Worm (Caenorhabditis elegans) whole organism, L1 larva: Measurements from ENCODE around the gene Y57G11C.499.

ENCODE experiments used
- C16A3.4 ChIP-seq: fragments of 150-350 bp; optimal IDR thresholded peaks from 2 replicates; lab custom pipeline; 2014; ENCODE audit warnings: missing biosample characterization, missing genetic modification characterization
- ama-1 ChIP-seq: fragments of 150-350 bp; optimal IDR thresholded peaks from 2 replicates; lab custom pipeline; 2014
- blmp-1 ChIP-seq: fragments of 150-350 bp; optimal IDR thresholded peaks from 2 replicates; lab custom pipeline; 2014; ENCODE audit warnings: missing biosample characterization, missing genetic modification characterization
- ceh-82 ChIP-seq, 3 experiments: fragments of 150-350 bp in 1 of 3; sonication (generic microtip) in 2 of 3; optimal IDR thresholded peaks; 2 replicates each; lab custom pipeline; 2014 to 2017; ENCODE audit warnings: missing biosample characterization in 3 of 3, missing genetic modification characterization in 3 of 3
- ceh-88 ChIP-seq: fragments of 200-800 bp; sonication (Bioruptor generic); IDR thresholded peaks from 2 replicates; pipeline ENCODE4 v1.3.6; 2022; ENCODE audit warnings: missing genetic modification characterization, missing compliant biosample characterization
- dpl-1 ChIP-seq, 3 experiments: fragments of 150-350 bp in 2 of 3; sonication (generic microtip) in 1 of 3; optimal IDR thresholded peaks; 2 replicates each; lab custom pipeline; 2014 to 2017; ENCODE audit warnings: missing biosample characterization in 3 of 3, missing genetic modification characterization in 3 of 3, missing genetic modification reagents in 3 of 3
- dsc-1 ChIP-seq: sonication (generic microtip); optimal IDR thresholded peaks from 2 replicates; lab custom pipeline; 2016; ENCODE audit warnings: mild to moderate bottlenecking, missing genetic modification characterization, missing compliant biosample characterization
- efl-1 ChIP-seq, 4 experiments: fragments of 150-350 bp; optimal IDR thresholded peaks in 3 of 4; peaks in 1 of 4; 1 replicate in 1 of 4; 2 replicates in 3 of 4; lab custom pipeline; 2014; ENCODE audit warnings: missing biosample characterization in 2 of 4, missing genetic modification characterization in 2 of 4, missing genetic modification reagents in 2 of 4
- egl-13 ChIP-seq: sonication (generic microtip); optimal IDR thresholded peaks from 2 replicates; lab custom pipeline; 2016; ENCODE audit warnings: missing genotype, missing genetic modification reagents, missing genetic modification characterization, missing compliant biosample characterization
- elt-2 ChIP-seq: sonication (generic microtip); optimal IDR thresholded peaks from 2 replicates; lab custom pipeline; 2016; ENCODE audit warnings: missing genetic modification characterization, mild to moderate bottlenecking, inconsistent platforms, missing compliant biosample characterization, missing genetic modification reagents
- elt-3 ChIP-seq, 6 experiments: fragments of 150-350 bp in 1 of 6; sonication (generic microtip); optimal IDR thresholded peaks; 2 replicates each; lab custom pipeline; 2017 to 2018; ENCODE audit warnings: missing biosample characterization in 6 of 6, missing genetic modification characterization in 6 of 6, inconsistent platforms in 1 of 6
- ets-5 ChIP-seq: fragments of 200-800 bp; sonication (Bioruptor generic); IDR thresholded peaks from 2 replicates; pipeline ENCODE4 v1.3.6; 2022; ENCODE audit warnings: missing genetic modification characterization, missing compliant biosample characterization
- fkh-8 ChIP-seq: sonication (generic microtip); optimal IDR thresholded peaks from 2 replicates; lab custom pipeline; 2016; ENCODE audit warnings: mild to moderate bottlenecking, missing genetic modification characterization, missing compliant biosample characterization
- hpl-2 ChIP-seq: fragments of 150-350 bp; optimal IDR thresholded peaks from 2 replicates; lab custom pipeline; 2014; ENCODE audit warnings: missing biosample characterization, missing genetic modification reagents, missing genetic modification characterization
- isw-1 ChIP-seq: fragments of 200-800 bp; sonication (Bioruptor generic); IDR thresholded peaks from 2 replicates; pipeline ENCODE4 v1.3.6; 2022; ENCODE audit warnings: missing genetic modification characterization, missing compliant biosample characterization
- jun-1 ChIP-seq: fragments of 150-350 bp; optimal IDR thresholded peaks from 2 replicates; lab custom pipeline; 2014; ENCODE audit warnings: missing biosample characterization, missing genetic modification reagents, missing genetic modification characterization
- lin-13 ChIP-seq: fragments of 150-350 bp; optimal IDR thresholded peaks from 2 replicates; lab custom pipeline; 2014; ENCODE audit warnings: missing biosample characterization, missing genetic modification reagents, missing genetic modification characterization
- lin-14 ChIP-seq: fragments of 200-800 bp; sonication (Bioruptor generic); optimal IDR thresholded peaks from 2 replicates; lab custom pipeline; 2018; ENCODE audit warnings: mild to moderate bottlenecking, missing genetic modification characterization, moderate library complexity, missing compliant biosample characterization
- lin-35 ChIP-seq, 2 experiments: fragments of 150-350 bp; optimal IDR thresholded peaks; 2 replicates each; lab custom pipeline; 2014; ENCODE audit warnings: missing biosample characterization in 2 of 2, missing genetic modification characterization in 2 of 2, missing genetic modification reagents in 2 of 2
- lir-3 ChIP-seq: sonication (generic microtip); optimal IDR thresholded peaks from 2 replicates; lab custom pipeline; 2016; ENCODE audit warnings: mild to moderate bottlenecking, missing genetic modification characterization, moderate library complexity, missing compliant biosample characterization; ENCODE audit not compliant: poor library complexity
- lsy-2 ChIP-seq, 2 experiments: fragments of 150-350 bp; optimal IDR thresholded peaks; 2 replicates each; lab custom pipeline; 2014; ENCODE audit warnings: missing biosample characterization in 2 of 2, missing genetic modification characterization in 2 of 2
- mab-9 ChIP-seq: fragments of 200-800 bp; sonication (Bioruptor generic); IDR thresholded peaks from 2 replicates; pipeline ENCODE4 v1.3.6; 2022; ENCODE audit warnings: missing genetic modification reagents, missing genetic modification characterization, missing compliant biosample characterization
- mdl-1 ChIP-seq, 2 experiments: fragments of 150-350 bp; optimal IDR thresholded peaks; 2 replicates each; lab custom pipeline; 2014 to 2017; ENCODE audit warnings: missing biosample characterization in 2 of 2, missing genetic modification characterization in 2 of 2, inconsistent platforms in 1 of 2
- mep-1 ChIP-seq: fragments of 150-350 bp; optimal IDR thresholded peaks from 2 replicates; lab custom pipeline; 2014; ENCODE audit warnings: missing biosample characterization, missing genetic modification characterization
- nhr-11 ChIP-seq: fragments of 150-350 bp; optimal IDR thresholded peaks from 2 replicates; lab custom pipeline; 2014; ENCODE audit warnings: missing biosample characterization, missing genetic modification characterization
- nhr-19 ChIP-seq: fragments of 200-800 bp; sonication (Bioruptor generic); conservative IDR thresholded peaks from 2 replicates; pipeline ENCODE4 v1.3.6; 2022; ENCODE audit warnings: missing genetic modification characterization, missing compliant biosample characterization
- nhr-20 ChIP-seq: sonication (generic microtip); optimal IDR thresholded peaks from 2 replicates; lab custom pipeline; 2016; ENCODE audit warnings: mild to moderate bottlenecking, missing genetic modification characterization, missing compliant biosample characterization
- nhr-28 ChIP-seq: fragments of 150-350 bp; optimal IDR thresholded peaks from 2 replicates; lab custom pipeline; 2014; ENCODE audit warnings: missing biosample characterization, missing genetic modification characterization
- nhr-47 ChIP-seq: sonication (generic microtip); optimal IDR thresholded peaks from 2 replicates; lab custom pipeline; 2016; ENCODE audit warnings: mild to moderate bottlenecking, missing genetic modification characterization, moderate library complexity, missing compliant biosample characterization
- nhr-71 ChIP-seq: sonication (generic microtip); optimal IDR thresholded peaks from 2 replicates; lab custom pipeline; 2016; ENCODE audit warnings: mild to moderate bottlenecking, missing genetic modification characterization, moderate library complexity, missing compliant biosample characterization
- nhr-85 ChIP-seq: sonication (generic microtip); peaks from one replicate; lab custom pipeline; 2016; ENCODE audit warnings: missing genetic modification characterization, inconsistent platforms, missing compliant biosample characterization
- nhr-90 ChIP-seq: sonication (generic microtip); optimal IDR thresholded peaks from 2 replicates; lab custom pipeline; 2016; ENCODE audit warnings: mild to moderate bottlenecking, missing genetic modification characterization, missing compliant biosample characterization; ENCODE audit not compliant: poor library complexity
- rnt-1 ChIP-seq: sonication (generic microtip); optimal IDR thresholded peaks from 2 replicates; lab custom pipeline; 2016; ENCODE audit warnings: mild to moderate bottlenecking, missing genetic modification characterization, moderate library complexity, missing compliant biosample characterization
- skn-1 ChIP-seq: fragments of 150-350 bp; optimal IDR thresholded peaks from 2 replicates; lab custom pipeline; 2014; ENCODE audit warnings: missing biosample characterization, missing genetic modification characterization
- snpc-4 ChIP-seq: fragments of 150-350 bp; optimal IDR thresholded peaks from 2 replicates; lab custom pipeline; 2014; ENCODE audit warnings: missing biosample characterization, missing genetic modification characterization
- snu-23 ChIP-seq: sonication (generic microtip); optimal IDR thresholded peaks from 2 replicates; lab custom pipeline; 2016; ENCODE audit warnings: missing genetic modification characterization, missing compliant biosample characterization
- swsn-7 ChIP-seq: sonication (generic microtip); optimal IDR thresholded peaks from 2 replicates; lab custom pipeline; 2016; ENCODE audit warnings: missing genetic modification characterization, missing compliant biosample characterization
- tbx-2 ChIP-seq: sonication (generic microtip); optimal IDR thresholded peaks from 2 replicates; lab custom pipeline; 2016; ENCODE audit warnings: missing genetic modification characterization, missing compliant biosample characterization
- unc-62 ChIP-seq: fragments of 150-350 bp; optimal IDR thresholded peaks from 2 replicates; lab custom pipeline; 2014; ENCODE audit warnings: missing biosample characterization, missing genetic modification reagents, missing genetic modification characterization
- unc-86 ChIP-seq: sonication (generic microtip); optimal IDR thresholded peaks from 2 replicates; lab custom pipeline; 2016; ENCODE audit warnings: missing genetic modification characterization, missing compliant biosample characterization
- xbp-1 ChIP-seq: sonication (generic microtip); optimal IDR thresholded peaks from 2 replicates; lab custom pipeline; 2016; ENCODE audit warnings: missing genetic modification characterization, missing compliant biosample characterization
- zip-4 ChIP-seq: fragments of 200-800 bp; sonication (Bioruptor generic); optimal IDR thresholded peaks from 2 replicates; lab custom pipeline; 2018; ENCODE audit warnings: mild to moderate bottlenecking, missing genetic modification characterization, moderate library complexity, missing compliant biosample characterization
- ztf-11 ChIP-seq, 2 experiments: sonication (generic microtip); optimal IDR thresholded peaks; 2 replicates each; lab custom pipeline; 2016 to 2017; ENCODE audit warnings: missing genetic modification characterization in 2 of 2, missing biosample characterization in 1 of 2, missing compliant biosample characterization in 1 of 2

Y57G11C.499 gene

ce11 chrIV:14763348-14763747, 8.6 kb upstream of the Y57G11C.499 start:
- TF ChIP-seq unc-86 (tag; lab: Kevin White, UChicago) (peak; percentile 50), nhr-85 (tag; lab: Kevin White, UChicago) (peak; percentile 77), dpl-1 (GFP tag; optimal IDR thresholded peaks at IDR 0.05; lab: Kevin White, UChicago) (peak; percentile 19 to 35 (median 32)), C16A3.4 (tag; lab: Kevin White, UChicago) (peak; percentile 51), skn-1 (tag; lab: Kevin White, UChicago) (peak; percentile 24), snu-23 (peak; percentile 77), lin-14 (peak; percentile 89), nhr-71 (tag; lab: Kevin White, UChicago) (peak; percentile 89), mdl-1 (tag; optimal IDR thresholded peaks at IDR 0.05; lab: Kevin White, UChicago) (peak in 1 of 2 experiments; percentile 80), isw-1 (GFP tag; lab: Robert Waterston, UW) (peak; percentile 60), snpc-4 (peak; percentile 13), nhr-47 (tag; lab: Kevin White, UChicago) (peak; percentile 71), nhr-90 (peak; percentile 28), jun-1 (tag; lab: Kevin White, UChicago) (peak; percentile 2), lsy-2 (tag; optimal IDR thresholded peaks at IDR 0.05; lab: Kevin White, UChicago) (peak; percentile 61 to 77), blmp-1 (tag; lab: Kevin White, UChicago) (peak; percentile 72), nhr-19 (GFP tag; lab: Robert Waterston, UW) (peak; percentile 69), ceh-82 (tag; optimal IDR thresholded peaks at IDR 0.05; lab: Kevin White, UChicago) (peak in 1 of 3 experiments; percentile 34), lin-13 (GFP tag; lab: Kevin White, UChicago) (peak; percentile 48), dsc-1 (tag; lab: Kevin White, UChicago) (peak; percentile 39), elt-3 (tag; optimal IDR thresholded peaks at IDR 0.05; lab: Kevin White, UChicago) (peak in 1 of 6 experiments; percentile 28), egl-13 (tag; lab: Kevin White, UChicago) (peak; percentile 22), nhr-20 (tag; lab: Kevin White, UChicago) (peak; percentile 80), rnt-1 (tag; lab: Kevin White, UChicago) (peak; percentile 57), lin-35 (GFP tag; optimal IDR thresholded peaks at IDR 0.05; lab: Kevin White, UChicago) (peak; percentile 50 to 79), fkh-8 (tag; lab: Kevin White, UChicago) (peak; percentile 72), swsn-7 (tag; lab: Kevin White, UChicago) (peak; percentile 57), ama-1 (lab: Kevin White, UChicago) (peak; percentile 57), tbx-2 (tag; lab: Kevin White, UChicago) (peak; percentile 61), lir-3 (peak; percentile 47), elt-2 (tag; lab: Kevin White, UChicago) (peak; percentile 47), efl-1 (optimal IDR thresholded peaks at IDR 0.05; lab: Kevin White, UChicago) (peak; percentile 50 to 55), efl-1 (GFP tag; optimal IDR thresholded peaks at IDR 0.05 in 1 of 2; lab: Kevin White, UChicago) (peak; percentile 44 to 92), mep-1 (tag; lab: Kevin White, UChicago) (peak; percentile 64), mab-9 (peak; percentile 44; the same call in 1 of the 2 replicates), xbp-1 (tag; lab: Kevin White, UChicago) (peak; percentile 62)
- TF ChIP-seq, all 84 proteins: peak for 35; not testable (repeated sequence) for 49

DNA sequence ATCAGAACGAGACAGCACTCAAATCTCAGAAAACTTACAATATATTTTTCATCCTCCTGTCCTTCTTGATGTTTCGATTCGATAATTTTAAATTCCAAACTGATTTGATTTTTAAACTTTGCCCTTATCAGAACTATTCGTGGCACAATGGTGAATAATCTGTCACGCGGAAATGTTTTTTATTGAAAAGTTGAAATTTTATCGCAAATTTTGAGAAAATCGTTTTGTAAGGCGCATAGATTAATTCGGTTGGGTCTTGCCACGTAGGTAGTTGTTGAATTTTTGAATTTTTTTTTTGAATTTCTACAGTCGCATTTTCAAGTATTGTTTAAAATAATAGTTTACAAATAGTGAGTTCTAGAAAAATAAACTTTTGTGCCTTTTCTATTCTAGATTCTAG, 6.1 kb upstream of the Y57G11C.499 start, which contains the start of gene ptp-5.2:
Gene ptp-5.2, minus strand, starts transcription at position 101 of the 400 bp plus-strand sequence.
- TF ChIP-seq nhr-85 (tag; lab: Kevin White, UChicago), result no peak
- TF ChIP-seq ceh-82 (tag; optimal IDR thresholded peaks at IDR 0.05; lab: Kevin White, UChicago), result no peak
- TF ChIP-seq zip-4 (GFP tag; lab: Kevin White, UChicago), result no peak
- TF ChIP-seq egl-13 (tag; lab: Kevin White, UChicago), result no peak
- TF ChIP-seq ets-5 (GFP tag; lab: Robert Waterston, UW), result no peak
- TF ChIP-seq nhr-28 (tag; lab: Kevin White, UChicago), result no peak
- TF ChIP-seq, all 84 proteins: peak for 0

DNA sequence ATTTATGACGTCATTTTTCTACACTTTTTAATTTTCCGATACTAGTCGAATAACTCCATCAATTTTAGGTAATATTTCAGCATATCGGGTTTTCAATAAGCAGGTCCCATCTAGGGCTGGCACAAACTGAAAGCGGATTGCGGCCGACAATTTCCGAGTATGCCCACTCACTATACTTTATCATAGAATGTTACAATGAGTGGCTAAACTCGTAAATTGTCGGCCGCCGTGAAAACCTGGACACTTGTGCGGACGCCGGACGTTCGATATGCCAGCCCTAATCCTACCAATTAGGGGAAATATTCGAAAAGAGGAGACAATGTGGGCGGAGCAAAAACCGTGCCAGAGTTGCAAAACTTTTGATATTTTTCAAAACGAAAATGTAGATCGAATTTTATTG, 4.9 kb upstream of the Y57G11C.499 start:
- TF ChIP-seq hpl-2 (GFP tag; lab: Kevin White, UChicago) (no peak), unc-62 (GFP tag; lab: Kevin White, UChicago) (no peak), ztf-11 (tag; optimal IDR thresholded peaks at IDR 0.05; lab: Kevin White, UChicago) (no peak), ceh-88 (GFP tag; lab: Robert Waterston, UW) (no peak), nhr-11 (tag; lab: Kevin White, UChicago) (no peak)
- TF ChIP-seq, all 84 proteins: peak for 0
